Worm (Caenorhabditis elegans): ENCODE measurements around the gene Y38F1A.8.
A peak's percentile ranks its signal among the peaks of the same experiment; 100 is the strongest.

The Y38F1A.8 gene

DNA sequence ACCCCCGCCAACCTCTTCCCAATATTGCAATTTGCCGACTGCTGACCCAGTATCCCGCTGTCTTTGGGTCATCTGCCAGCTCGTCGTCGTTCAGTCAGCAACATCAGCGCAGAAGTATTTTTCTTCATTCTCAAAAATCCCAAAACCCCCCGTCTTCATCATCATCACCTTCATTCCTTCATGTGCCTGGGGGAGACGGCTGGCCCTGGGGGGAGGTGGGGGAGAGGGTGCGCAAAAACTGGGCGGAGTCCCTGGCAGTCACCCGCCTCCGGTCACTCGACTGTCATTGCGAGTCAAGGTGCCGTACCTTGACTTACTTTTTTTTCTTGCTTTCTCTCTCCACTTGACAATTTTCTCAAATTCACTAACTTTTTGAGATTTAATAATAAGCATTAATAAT lies 12.9 kb downstream of the Y38F1A.8 start:
- TF ChIP-seq hmg-4 (GFP tag; optimal IDR thresholded peaks at IDR 0.05) (peak; percentile 44), ceh-13 (GFP tag; optimal IDR thresholded peaks at IDR 0.05) (no peak)

DNA sequence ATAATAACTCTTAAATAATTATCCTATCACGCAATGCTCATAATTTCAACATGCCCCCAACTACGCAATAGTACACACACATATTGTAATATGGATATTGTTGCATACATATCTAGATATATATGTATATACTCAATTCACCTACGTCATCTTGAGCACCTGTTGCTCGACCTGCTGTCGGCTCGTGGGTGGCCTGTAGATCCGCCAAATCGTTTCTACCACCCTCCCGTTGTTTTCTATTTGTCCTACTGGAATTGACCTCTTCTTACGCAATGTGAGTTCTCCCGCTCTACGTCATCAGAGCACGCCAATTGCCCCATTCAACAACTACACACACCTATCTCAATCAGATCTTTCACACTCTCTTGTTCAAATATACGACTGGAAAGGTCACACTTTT lies 14.8 kb downstream of the Y38F1A.8 start:
- TF ChIP-seq sea-1 (GFP tag; conservative IDR thresholded peaks at IDR 0.05) (no peak), hmbx-1 (tag; optimal IDR thresholded peaks at IDR 0.05) (no peak), pes-1 (GFP tag; IDR thresholded peaks at IDR 0.05) (peak; percentile 32; the same call in 1 of the 2 replicates)

DNA sequence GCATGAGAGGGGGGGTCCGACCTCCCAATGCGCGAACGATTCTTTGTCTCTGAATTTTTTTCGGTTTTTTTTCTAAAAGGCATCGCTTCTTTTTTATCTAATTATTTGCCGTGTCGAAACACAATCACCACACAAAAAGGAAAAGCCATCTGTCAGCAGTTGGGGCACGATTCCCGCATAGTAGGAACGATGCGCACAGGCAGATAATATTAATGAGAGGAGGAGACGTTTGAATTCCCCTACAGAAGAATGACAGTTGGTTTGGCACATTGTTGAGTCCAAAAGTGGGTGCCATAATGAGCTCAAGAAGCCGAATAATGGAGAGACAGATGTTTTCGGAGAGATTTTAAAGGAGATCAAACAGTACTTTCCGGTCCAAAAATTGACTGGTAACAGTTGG lies 15.9 kb downstream of the Y38F1A.8 start:
- TF ChIP-seq hmg-4 (GFP tag; optimal IDR thresholded peaks at IDR 0.05) (no peak), flt-1 (GFP tag; IDR thresholded peaks at IDR 0.05) (no peak), B0310.2 (tag; optimal IDR thresholded peaks at IDR 0.05) (no peak), tbx-11 (GFP tag; IDR thresholded peaks at IDR 0.05) (no peak), ceh-36 (tag; optimal IDR thresholded peaks at IDR 0.05) (no peak), hnd-1 (tag; optimal IDR thresholded peaks at IDR 0.05) (no peak), ama-1 (optimal IDR thresholded peaks at IDR 0.05) (no peak), aly-1 (tag; optimal IDR thresholded peaks at IDR 0.05) (no peak), ceh-13 (GFP tag; optimal IDR thresholded peaks at IDR 0.05) (no peak), pes-1 (GFP tag; IDR thresholded peaks at IDR 0.05) (no peak), sea-1 (GFP tag; conservative IDR thresholded peaks at IDR 0.05) (no peak), tbx-37 (GFP tag; conservative IDR thresholded peaks at IDR 0.05) (no peak), scrt-1 (GFP tag; IDR thresholded peaks at IDR 0.05) (no peak), F13C5.2 (tag; optimal IDR thresholded peaks at IDR 0.05) (no peak), ets-7 (tag; optimal IDR thresholded peaks at IDR 0.05) (no peak), hmbx-1 (tag; optimal IDR thresholded peaks at IDR 0.05) (no peak), tra-4 (tag; optimal IDR thresholded peaks at IDR 0.05) (no peak)

DNA sequence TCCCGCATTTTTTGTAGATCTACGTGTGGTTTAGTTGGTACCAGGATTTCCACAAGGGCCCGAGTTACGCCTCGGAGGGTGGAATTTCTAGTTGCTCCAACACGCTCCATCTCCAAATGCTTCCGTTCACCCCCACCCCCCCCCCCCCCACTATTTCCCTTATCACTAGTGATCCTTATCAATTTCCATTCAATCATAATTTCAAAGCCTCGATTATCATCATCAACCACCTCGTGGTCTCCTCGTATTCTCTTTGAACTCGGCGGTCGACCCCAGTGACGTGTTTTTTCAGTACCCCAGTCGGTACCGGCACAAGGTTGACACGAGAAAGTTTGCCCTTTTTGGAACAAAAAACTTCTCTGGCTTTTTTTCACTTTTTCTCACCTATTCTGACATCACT lies 17.8 kb downstream of the Y38F1A.8 start:
- TF ChIP-seq sea-1 (GFP tag; conservative IDR thresholded peaks at IDR 0.05) = no peak
- TF ChIP-seq tra-4 (tag; optimal IDR thresholded peaks at IDR 0.05) = no peak
- no peak for TF ChIP-seq flt-1 (GFP tag; IDR thresholded peaks at IDR 0.05)
- TF ChIP-seq ceh-36 (tag; optimal IDR thresholded peaks at IDR 0.05) = no peak
- no peak for TF ChIP-seq scrt-1 (GFP tag; IDR thresholded peaks at IDR 0.05)
- no peak for TF ChIP-seq pes-1 (GFP tag; IDR thresholded peaks at IDR 0.05)
- no peak for TF ChIP-seq F13C5.2 (tag; optimal IDR thresholded peaks at IDR 0.05)
- TF ChIP-seq aly-1 (tag; optimal IDR thresholded peaks at IDR 0.05) = no peak
- no peak for TF ChIP-seq ets-7 (tag; optimal IDR thresholded peaks at IDR 0.05)
- TF ChIP-seq ceh-13 (GFP tag; optimal IDR thresholded peaks at IDR 0.05) = no peak
- TF ChIP-seq tbx-11 (GFP tag; IDR thresholded peaks at IDR 0.05) = no peak
- no peak for TF ChIP-seq hnd-1 (tag; optimal IDR thresholded peaks at IDR 0.05)
- no peak for TF ChIP-seq tbx-37 (GFP tag; conservative IDR thresholded peaks at IDR 0.05)
- TF ChIP-seq B0310.2 (tag; optimal IDR thresholded peaks at IDR 0.05) = no peak
- no peak for TF ChIP-seq hmg-4 (GFP tag; optimal IDR thresholded peaks at IDR 0.05)

DNA sequence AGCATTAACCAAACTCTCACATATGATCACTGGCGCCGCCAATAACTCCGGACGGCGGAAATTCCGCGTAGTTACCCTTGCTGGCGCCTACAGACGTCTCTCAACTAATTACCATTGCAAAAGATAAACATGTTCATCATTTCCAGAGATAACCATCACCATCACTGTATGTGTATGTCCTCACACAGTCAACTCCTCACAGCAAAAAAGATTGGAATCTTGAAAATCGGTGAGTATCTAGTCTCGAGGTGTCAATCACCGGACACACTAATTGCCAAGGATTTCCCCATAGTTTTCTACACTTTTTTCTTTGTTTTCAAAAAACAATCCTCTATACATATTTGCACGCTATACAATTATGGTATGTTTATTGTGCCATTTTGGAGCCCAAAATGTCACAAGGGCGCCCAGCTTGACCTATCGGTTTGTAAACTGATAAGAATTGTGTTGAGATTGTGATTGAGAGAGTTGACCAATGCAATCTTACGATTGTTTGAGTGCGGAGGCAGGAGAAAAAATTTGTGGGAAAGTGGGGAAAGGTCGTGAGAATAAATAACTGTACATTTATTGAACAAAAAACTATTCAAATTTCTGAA lies 18.6 kb downstream of the Y38F1A.8 start:
- TF ChIP-seq tbx-11 (GFP tag; IDR thresholded peaks at IDR 0.05) (no peak), F13C5.2 (tag; optimal IDR thresholded peaks at IDR 0.05) (no peak), pes-1 (GFP tag; IDR thresholded peaks at IDR 0.05) (no peak), ceh-36 (tag; optimal IDR thresholded peaks at IDR 0.05) (no peak), flt-1 (GFP tag; IDR thresholded peaks at IDR 0.05) (no peak), hmg-4 (GFP tag; optimal IDR thresholded peaks at IDR 0.05) (no peak), ets-7 (tag; optimal IDR thresholded peaks at IDR 0.05) (no peak), aly-1 (tag; optimal IDR thresholded peaks at IDR 0.05) (no peak), B0310.2 (tag; optimal IDR thresholded peaks at IDR 0.05) (no peak), tra-4 (tag; optimal IDR thresholded peaks at IDR 0.05) (no peak), tbx-37 (GFP tag; conservative IDR thresholded peaks at IDR 0.05) (no peak), hmbx-1 (tag; optimal IDR thresholded peaks at IDR 0.05) (no peak), ama-1 (optimal IDR thresholded peaks at IDR 0.05) (no peak), hnd-1 (tag; optimal IDR thresholded peaks at IDR 0.05) (no peak), ceh-13 (GFP tag; optimal IDR thresholded peaks at IDR 0.05) (no peak), sea-1 (GFP tag; conservative IDR thresholded peaks at IDR 0.05) (no peak)

DNA sequence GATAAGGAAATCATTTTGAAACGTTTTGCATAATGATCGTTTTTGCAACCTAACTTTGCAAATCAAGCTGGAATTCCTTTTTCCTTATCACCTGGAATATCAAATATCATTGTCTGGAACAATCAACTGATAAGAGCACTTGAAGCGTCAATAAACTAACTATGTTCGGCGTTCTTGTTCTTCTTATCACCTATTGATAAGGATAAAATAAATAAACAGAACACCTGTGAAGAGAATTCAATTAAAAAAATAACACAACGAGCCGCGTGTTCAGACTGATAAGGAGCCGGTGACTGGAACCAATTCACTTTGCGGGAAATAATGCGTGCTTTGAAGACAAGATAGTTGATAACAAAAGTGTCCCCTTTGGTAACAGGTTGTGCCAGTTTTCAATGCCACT lies 20.4 kb downstream of the Y38F1A.8 start, which contains the start of gene cyd-1:
cyd-1 (plus strand) TSS at position 380 of the 400 bp plus-strand sequence.
- no peak for TF ChIP-seq tra-4 (tag; optimal IDR thresholded peaks at IDR 0.05)
- TF ChIP-seq B0310.2 (tag; optimal IDR thresholded peaks at IDR 0.05) = no peak

DNA sequence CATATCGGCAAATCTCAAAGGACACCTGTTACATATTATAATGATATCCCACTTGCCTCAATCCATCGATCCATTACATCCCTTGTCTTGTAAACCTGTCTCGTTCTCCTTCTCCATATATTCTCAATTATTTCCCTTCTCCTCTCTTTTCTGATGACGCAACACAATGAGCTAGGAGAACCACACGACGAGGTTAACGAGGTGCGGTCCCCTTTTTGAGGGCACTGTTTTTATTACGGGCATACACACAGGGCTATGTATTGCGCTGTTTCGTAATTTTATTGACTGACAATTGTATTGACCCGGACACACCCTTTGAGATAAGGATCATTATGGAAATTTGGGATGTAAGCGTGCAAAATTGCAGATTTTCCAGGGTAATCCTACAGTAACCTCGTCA lies 22.0 kb downstream of the Y38F1A.8 start:
- TF ChIP-seq ama-1 (optimal IDR thresholded peaks at IDR 0.05) (no peak), tra-4 (tag; optimal IDR thresholded peaks at IDR 0.05) (no peak), scrt-1 (GFP tag; IDR thresholded peaks at IDR 0.05) (no peak), ceh-13 (GFP tag; optimal IDR thresholded peaks at IDR 0.05) (no peak), hnd-1 (tag; optimal IDR thresholded peaks at IDR 0.05) (no peak), F13C5.2 (tag; optimal IDR thresholded peaks at IDR 0.05) (no peak), ets-7 (tag; optimal IDR thresholded peaks at IDR 0.05) (no peak), B0310.2 (tag; optimal IDR thresholded peaks at IDR 0.05) (no peak), hmg-4 (GFP tag; optimal IDR thresholded peaks at IDR 0.05) (no peak), tbx-37 (GFP tag; conservative IDR thresholded peaks at IDR 0.05) (no peak), flt-1 (GFP tag; IDR thresholded peaks at IDR 0.05) (no peak), sea-1 (GFP tag; conservative IDR thresholded peaks at IDR 0.05) (no peak), tbx-11 (GFP tag; IDR thresholded peaks at IDR 0.05) (no peak)

DNA sequence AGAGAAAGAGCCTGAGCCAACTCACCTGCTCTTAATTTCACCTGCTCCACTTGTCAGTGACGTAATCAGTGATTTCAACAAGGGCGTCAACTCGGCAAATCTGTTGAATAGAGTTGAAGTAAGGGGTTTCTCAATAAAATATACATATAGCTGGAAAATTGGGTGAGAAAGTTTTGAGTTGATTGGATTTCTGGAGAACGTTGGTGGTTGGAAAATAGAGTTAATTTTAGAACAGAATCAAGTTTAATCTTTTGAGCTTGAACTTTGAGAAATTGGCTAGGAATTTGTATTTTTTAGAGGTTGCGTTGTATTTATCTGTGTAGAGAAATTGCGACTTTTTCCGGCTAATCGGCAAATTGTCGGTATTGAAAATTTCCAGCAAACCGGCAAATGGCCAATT lies 31.0 kb downstream of the Y38F1A.8 start, which contains the start of gene Y38F1A.4:
Y38F1A.4 (minus strand) TSS at position 101 of the 400 bp plus-strand sequence.
- TF ChIP-seq ceh-13 (GFP tag; optimal IDR thresholded peaks at IDR 0.05) = no peak
- no peak for TF ChIP-seq ama-1 (optimal IDR thresholded peaks at IDR 0.05)
- TF ChIP-seq hmbx-1 (tag; optimal IDR thresholded peaks at IDR 0.05) = no peak
- no peak for TF ChIP-seq hmg-4 (GFP tag; optimal IDR thresholded peaks at IDR 0.05)
- TF ChIP-seq flt-1 (GFP tag; IDR thresholded peaks at IDR 0.05) = no peak
- no peak for TF ChIP-seq sea-1 (GFP tag; conservative IDR thresholded peaks at IDR 0.05)
- no peak for TF ChIP-seq hnd-1 (tag; optimal IDR thresholded peaks at IDR 0.05)
- no peak for TF ChIP-seq pes-1 (GFP tag; IDR thresholded peaks at IDR 0.05)
- no peak for TF ChIP-seq ets-7 (tag; optimal IDR thresholded peaks at IDR 0.05)

Measured in whole organism, early embryonic.